Worm (Caenorhabditis elegans) whole organism, L1 larva: ENCODE measurements around the gene ilys-4.

ENCODE experiments used
- F16B12.6 ChIP-seq: fragments of 150-350 bp; optimal IDR thresholded peaks from 2 replicates; lab custom pipeline; 2014; ENCODE audit warnings: missing biosample characterization, missing genetic modification characterization
- aha-1 ChIP-seq: fragments of 150-350 bp; optimal IDR thresholded peaks from 2 replicates; lab custom pipeline; 2014; ENCODE audit warnings: missing biosample characterization, missing genetic modification characterization
- blmp-1 ChIP-seq: fragments of 150-350 bp; optimal IDR thresholded peaks from 2 replicates; lab custom pipeline; 2014; ENCODE audit warnings: missing biosample characterization, missing genetic modification characterization
- ceh-82 ChIP-seq, 3 experiments: fragments of 150-350 bp in 1 of 3; sonication (generic microtip) in 2 of 3; optimal IDR thresholded peaks; 2 replicates each; lab custom pipeline; 2014 to 2017; ENCODE audit warnings: missing biosample characterization in 3 of 3, missing genetic modification characterization in 3 of 3
- lin-39 ChIP-seq: fragments of 150-350 bp; optimal IDR thresholded peaks from 2 replicates; lab custom pipeline; 2014; ENCODE audit warnings: missing biosample characterization, missing genetic modification reagents, missing genetic modification characterization
- nhr-12 ChIP-seq: sonication (generic microtip); optimal IDR thresholded peaks from 2 replicates; lab custom pipeline; 2017; ENCODE audit warnings: missing biosample characterization, missing genetic modification characterization
- nhr-20 ChIP-seq: sonication (generic microtip); optimal IDR thresholded peaks from 2 replicates; lab custom pipeline; 2016; ENCODE audit warnings: mild to moderate bottlenecking, missing genetic modification characterization, missing compliant biosample characterization
- nhr-237 ChIP-seq: fragments of 150-350 bp; optimal IDR thresholded peaks from 2 replicates; lab custom pipeline; 2014; ENCODE audit warnings: missing biosample characterization, missing genetic modification characterization
- nhr-71 ChIP-seq: sonication (generic microtip); optimal IDR thresholded peaks from 2 replicates; lab custom pipeline; 2016; ENCODE audit warnings: mild to moderate bottlenecking, missing genetic modification characterization, moderate library complexity, missing compliant biosample characterization
- tbx-2 ChIP-seq: sonication (generic microtip); optimal IDR thresholded peaks from 2 replicates; lab custom pipeline; 2016; ENCODE audit warnings: missing genetic modification characterization, missing compliant biosample characterization
- unc-62 ChIP-seq: fragments of 150-350 bp; optimal IDR thresholded peaks from 2 replicates; lab custom pipeline; 2014; ENCODE audit warnings: missing biosample characterization, missing genetic modification reagents, missing genetic modification characterization
- xbp-1 ChIP-seq: sonication (generic microtip); optimal IDR thresholded peaks from 2 replicates; lab custom pipeline; 2016; ENCODE audit warnings: missing genetic modification characterization, missing compliant biosample characterization
- ztf-4 ChIP-seq: fragments of 150-350 bp; optimal IDR thresholded peaks from 2 replicates; lab custom pipeline; 2014; ENCODE audit warnings: missing biosample characterization, missing genetic modification characterization

DNA sequence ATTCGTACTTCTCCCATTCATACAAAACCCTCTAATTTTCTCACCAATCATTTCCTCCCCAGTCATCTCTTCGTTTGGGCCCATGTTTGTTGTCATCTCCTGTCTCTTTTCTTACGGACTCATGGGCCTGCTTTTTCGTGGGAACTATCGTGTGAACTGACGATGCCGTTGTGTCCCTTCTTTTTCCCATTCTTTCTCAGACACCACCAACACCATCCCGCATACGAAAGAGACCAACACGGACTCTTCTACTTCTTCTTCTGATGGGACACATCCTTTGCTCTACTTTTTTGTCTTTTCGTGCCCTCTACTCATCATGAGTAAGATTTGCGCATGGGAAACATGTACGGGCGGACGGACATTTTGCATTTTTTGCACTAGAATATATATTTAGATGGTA, 47.0 kb downstream of the ilys-4 start:
- no peak for TF ChIP-seq lin-39 (tag; lab: Kevin White, UChicago)
- no peak for TF ChIP-seq nhr-71 (tag; lab: Kevin White, UChicago)
- TF ChIP-seq ztf-4 (tag; lab: Kevin White, UChicago): no peak
- TF ChIP-seq unc-62 (GFP tag; lab: Kevin White, UChicago): no peak
- no peak for TF ChIP-seq nhr-12 (tag; lab: Kevin White, UChicago)
- TF ChIP-seq nhr-237 (tag; lab: Kevin White, UChicago): no peak
- no peak for TF ChIP-seq blmp-1
- no peak for TF ChIP-seq nhr-20 (tag; lab: Kevin White, UChicago)
- TF ChIP-seq ceh-82 (tag; optimal IDR thresholded peaks at IDR 0.05; lab: Kevin White, UChicago): no peak
- no peak for TF ChIP-seq aha-1 (tag; lab: Kevin White, UChicago)
- no peak for TF ChIP-seq tbx-2 (tag; lab: Kevin White, UChicago)
- no peak for TF ChIP-seq xbp-1 (tag; lab: Kevin White, UChicago)
- no peak for TF ChIP-seq F16B12.6 (tag; lab: Kevin White, UChicago)
